Worm (Caenorhabditis elegans): ENCODE measurements around the gene sma-2.

- TF ChIP-seq nfya-1 (tag; optimal IDR thresholded peaks at IDR 0.05; ENCODE audit: insufficient read depth) (no peak), daf-12 (tag; optimal IDR thresholded peaks at IDR 0.05) (no peak), lin-15B (tag; optimal IDR thresholded peaks at IDR 0.05) (no peak), elt-3 (tag; optimal IDR thresholded peaks at IDR 0.05) (no peak), zag-1 (tag; optimal IDR thresholded peaks at IDR 0.05) (no peak), ztf-4 (tag; optimal IDR thresholded peaks at IDR 0.05) (no peak), hmg-11 (tag; optimal IDR thresholded peaks at IDR 0.05) (no peak), ztf-11 (tag; optimal IDR thresholded peaks at IDR 0.05) (no peak), unc-62 (GFP tag; optimal IDR thresholded peaks at IDR 0.05) (no peak), nhr-28 (tag; optimal IDR thresholded peaks at IDR 0.05) (no peak), egl-5 (tag; optimal IDR thresholded peaks at IDR 0.05) (no peak), nhr-12 (tag; optimal IDR thresholded peaks at IDR 0.05) (no peak)
These were observed 6.9 kb upstream of the sma-2 start for ce11 chrIII:8742584-8742983.
